Worm (Caenorhabditis elegans) whole organism, midembryonic: ENCODE data around the gene fox-1.

Experiments used
- cog-1 ChIP-seq: sonication (generic microtip); optimal IDR thresholded peaks from 2 replicates; lab custom pipeline; 2016; ENCODE audit warnings: missing genetic modification characterization, missing compliant biosample characterization
- flt-1 ChIP-seq: fragments of 200-800 bp; sonication (Bioruptor generic); IDR thresholded peaks from 2 replicates; pipeline ENCODE4 v1.3.6; 2022; ENCODE audit warnings: missing genetic modification characterization, missing compliant biosample characterization
- ref-1 ChIP-seq: fragments of 200-800 bp; sonication (Bioruptor generic); conservative IDR thresholded peaks from 2 replicates; pipeline ENCODE4 v1.3.6; 2022; ENCODE audit warnings: missing genetic modification reagents, missing genetic modification characterization, missing compliant biosample characterization
- tab-1 ChIP-seq: fragments of 200-800 bp; sonication (Bioruptor generic); IDR thresholded peaks from 2 replicates; pipeline ENCODE4 v1.3.6; 2022; ENCODE audit warnings: missing genetic modification characterization, missing compliant biosample characterization
- ztf-29 ChIP-seq: fragments of 200-800 bp; sonication (Bioruptor generic); IDR thresholded peaks from 2 replicates; pipeline ENCODE4 v1.3.6; 2022; ENCODE audit warnings: missing genetic modification reagents, missing genetic modification characterization, missing compliant biosample characterization

DNA sequence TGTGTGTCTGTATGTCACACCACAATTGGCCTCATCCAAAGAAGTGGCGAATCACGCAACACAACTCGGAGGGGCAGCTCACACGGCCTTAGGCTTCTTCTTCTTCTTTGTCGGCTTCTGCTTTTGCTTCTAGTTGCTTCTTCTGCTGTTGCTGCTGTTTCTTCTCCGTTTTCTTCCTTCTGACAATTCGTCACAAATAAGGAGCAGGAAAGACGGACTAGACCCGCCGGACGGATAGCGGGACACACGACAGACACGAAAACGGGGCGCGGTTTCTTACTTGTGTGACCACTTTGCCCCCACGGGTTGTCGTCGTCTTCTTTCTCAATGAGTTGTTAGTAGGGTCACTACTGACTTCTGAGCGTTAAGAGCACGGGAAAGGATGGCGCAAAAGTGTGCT is 3.6 kb downstream of the fox-1 start:
- no peak for TF ChIP-seq flt-1 (GFP tag; lab: Robert Waterston, UW)
- TF ChIP-seq ref-1 (GFP tag; lab: Robert Waterston, UW), result no peak
- TF ChIP-seq ztf-29 (GFP tag; lab: Robert Waterston, UW), result no peak
- TF ChIP-seq cog-1 (tag; lab: Kevin White, UChicago), result no peak
- TF ChIP-seq tab-1 (GFP tag; lab: Robert Waterston, UW), result no peak
